Fruit fly (Drosophila melanogaster): ENCODE data around the gene CG13054.

The CG13054 gene

DNA sequence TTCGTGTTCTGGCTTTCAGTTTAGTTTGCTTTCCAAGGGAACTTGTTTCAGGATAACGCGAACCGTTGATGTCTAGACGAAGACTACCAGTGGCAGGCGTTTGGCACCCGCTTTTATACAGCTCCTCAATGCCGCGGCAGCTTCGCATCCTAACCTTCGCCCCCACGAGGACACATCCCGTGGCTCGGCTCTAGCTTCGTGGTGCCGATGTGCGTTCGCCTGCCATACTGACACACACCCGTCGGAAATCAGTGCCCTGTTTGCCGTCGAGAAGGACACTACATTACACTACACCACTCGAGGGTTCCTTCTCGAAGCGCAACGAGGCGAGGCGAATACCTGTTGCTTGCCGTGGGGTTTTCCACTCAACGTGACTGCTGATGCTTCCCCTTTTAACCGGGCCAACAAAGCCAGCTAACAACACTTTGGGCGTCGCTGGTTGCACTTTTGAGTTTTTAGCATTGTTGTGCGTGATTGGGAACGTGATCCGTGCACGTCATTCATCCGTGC is at the start of gene CG13054:
Gene CG13054 (minus strand): TSS at position 74 of the 510 bp plus-strand sequence.
- TF ChIP-seq CG9705 (GFP tag; optimal IDR thresholded peaks at IDR 0.05): no peak
- no peak for TF ChIP-seq dmrt93B (GFP tag; optimal IDR thresholded peaks at IDR 0.05)
- TF ChIP-seq CrebA (GFP tag; optimal IDR thresholded peaks at IDR 0.05; ENCODE audit: borderline replicate concordance): no peak
- TF ChIP-seq Jra (GFP tag; optimal IDR thresholded peaks at IDR 0.05): no peak
- no peak for TF ChIP-seq br (GFP tag; optimal IDR thresholded peaks at IDR 0.05)
- no peak for TF ChIP-seq Mio (GFP tag; optimal IDR thresholded peaks at IDR 0.05)
- no peak for TF ChIP-seq dl (GFP tag; optimal IDR thresholded peaks at IDR 0.05; ENCODE audit: insufficient read depth in 1 of 2, partially characterized antibody in 2 of 2)
- TF ChIP-seq CG32264 (GFP tag; optimal IDR thresholded peaks at IDR 0.05): no peak
- TF ChIP-seq woc (GFP tag; optimal IDR thresholded peaks at IDR 0.05): no peak
- TF ChIP-seq jim (GFP tag; optimal IDR thresholded peaks at IDR 0.05): no peak
- TF ChIP-seq sage (GFP tag; optimal IDR thresholded peaks at IDR 0.05): no peak
- TF ChIP-seq Abd-B (GFP tag; optimal IDR thresholded peaks at IDR 0.05): no peak

DNA sequence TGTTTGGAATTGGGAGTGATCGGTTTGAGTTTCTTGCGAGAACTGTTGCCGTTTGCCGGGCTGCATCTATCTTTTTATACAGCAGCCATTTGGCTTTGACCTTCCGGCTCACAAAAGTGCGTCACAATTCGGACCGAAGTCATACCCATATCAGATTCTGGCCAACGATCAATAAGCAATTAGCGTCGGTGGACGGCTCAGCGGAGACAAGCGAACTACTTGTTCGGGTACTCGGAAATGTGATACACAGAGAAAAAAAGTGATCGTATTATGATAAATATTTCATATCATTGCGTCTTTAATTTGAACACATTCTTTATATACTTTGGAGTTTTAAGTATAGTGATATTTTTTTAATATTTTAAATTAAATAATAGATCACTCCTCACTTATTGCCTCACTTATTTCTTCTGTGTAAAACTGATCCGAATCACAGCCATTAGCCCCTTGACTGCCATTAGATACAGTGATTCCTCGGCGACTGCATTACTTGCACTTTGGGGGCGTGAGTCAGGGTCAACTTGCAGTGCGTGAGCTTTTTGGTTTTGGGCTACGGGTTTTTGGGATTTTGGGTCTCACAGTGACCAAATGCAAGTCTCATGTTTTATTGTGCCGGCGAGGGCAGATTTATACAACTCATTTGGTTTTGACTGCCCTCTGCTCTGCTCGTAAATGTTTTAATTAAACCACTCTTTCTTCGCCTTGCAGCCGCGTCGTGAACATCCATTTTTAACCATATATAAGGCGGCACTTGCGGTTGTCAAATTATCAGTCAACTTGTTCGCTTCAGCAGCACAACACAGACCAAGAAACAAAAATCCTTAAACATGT is 49.0 kb upstream of the CG13054 start, which contains the start of the genes CG13043 and CG13063:
Gene CG13043 (minus strand): TSS at position 51 of the 831 bp plus-strand sequence.
Gene CG13063 (plus strand): TSS at position 781 of the 831 bp plus-strand sequence.
- TF ChIP-seq Myc (optimal IDR thresholded peaks at IDR 0.05) (no peak), N (GFP tag; optimal IDR thresholded peaks at IDR 0.05) (no peak), OdsH (GFP tag; optimal IDR thresholded peaks at IDR 0.05) (no peak), Sp1 (GFP tag; optimal IDR thresholded peaks at IDR 0.05) (no peak), sage (GFP tag; optimal IDR thresholded peaks at IDR 0.05) (no peak), Dfd (GFP tag; optimal IDR thresholded peaks at IDR 0.05) (no peak), tai (GFP tag; optimal IDR thresholded peaks at IDR 0.05) (no peak)

DNA sequence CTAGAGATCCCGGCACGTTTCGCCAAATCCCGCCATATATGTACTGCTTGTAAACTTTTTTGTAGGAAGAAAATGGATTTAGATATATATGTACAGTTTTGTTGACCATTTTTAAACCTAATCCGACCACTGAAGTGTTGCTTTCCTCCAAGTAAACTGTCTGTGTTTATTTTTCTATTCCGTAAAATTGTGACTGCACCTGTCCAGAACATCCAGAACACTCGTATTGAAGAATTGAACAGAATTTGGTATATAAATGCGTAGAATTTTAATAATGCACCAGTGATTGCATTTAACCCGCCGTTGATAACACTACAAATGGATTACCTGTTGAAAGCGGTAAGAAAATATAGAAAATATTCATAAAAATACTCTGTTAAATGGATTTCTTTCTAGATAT is 47.0 kb upstream of the CG13054 start, which contains the start of gene CG43249:
Gene CG43249 (plus strand): TSS at position 301 of the 400 bp plus-strand sequence.
- no peak for TF ChIP-seq tai (GFP tag; optimal IDR thresholded peaks at IDR 0.05)
- TF ChIP-seq Dfd (GFP tag; optimal IDR thresholded peaks at IDR 0.05): no peak
- no peak for TF ChIP-seq CrebA (GFP tag; optimal IDR thresholded peaks at IDR 0.05; ENCODE audit: borderline replicate concordance)
- no peak for TF ChIP-seq psq (GFP tag; optimal IDR thresholded peaks at IDR 0.05)
- no peak for TF ChIP-seq sv (GFP tag; optimal IDR thresholded peaks at IDR 0.05)
- TF ChIP-seq dmrt93B (GFP tag; optimal IDR thresholded peaks at IDR 0.05): no peak

DNA sequence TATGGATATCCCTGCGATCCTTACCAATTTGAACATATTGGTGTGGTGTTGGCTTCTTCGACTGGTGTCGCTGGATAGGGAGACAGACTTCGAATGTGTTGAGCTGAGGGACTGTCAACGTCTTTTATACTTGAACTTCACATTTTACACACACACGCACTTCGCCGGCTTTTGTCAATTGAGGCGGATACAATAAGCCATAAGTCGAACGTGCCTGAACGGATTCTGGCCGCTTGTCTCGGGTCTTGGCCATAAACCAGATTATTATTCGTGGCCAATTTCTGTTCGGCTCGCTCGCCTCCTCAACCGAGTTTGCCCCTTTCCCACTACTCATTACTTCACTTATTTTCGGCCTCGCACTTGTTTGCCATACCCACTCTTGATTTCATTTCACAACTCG is 46.1 kb upstream of the CG13054 start, which contains the start of gene CG13044:
Gene CG13044 (minus strand): TSS at position 101 of the 400 bp plus-strand sequence.
- TF ChIP-seq sv (GFP tag; optimal IDR thresholded peaks at IDR 0.05) (no peak), fru (GFP tag; optimal IDR thresholded peaks at IDR 0.05) (no peak), Hnf4 (GFP tag; optimal IDR thresholded peaks at IDR 0.05) (no peak), CG9705 (GFP tag; optimal IDR thresholded peaks at IDR 0.05) (no peak), Abd-B (GFP tag; optimal IDR thresholded peaks at IDR 0.05) (no peak), dl (GFP tag; optimal IDR thresholded peaks at IDR 0.05; ENCODE audit: insufficient read depth in 1 of 2, partially characterized antibody in 2 of 2) (no peak), jim (GFP tag; optimal IDR thresholded peaks at IDR 0.05) (no peak), foxo (GFP tag; optimal IDR thresholded peaks at IDR 0.05) (no peak), Mio (GFP tag; optimal IDR thresholded peaks at IDR 0.05) (no peak), Hr78 (GFP tag; optimal IDR thresholded peaks at IDR 0.05) (no peak), tai (GFP tag; optimal IDR thresholded peaks at IDR 0.05) (no peak), OdsH (GFP tag; optimal IDR thresholded peaks at IDR 0.05) (no peak), Myc (optimal IDR thresholded peaks at IDR 0.05) (no peak), dsf (GFP tag; optimal IDR thresholded peaks at IDR 0.05; ENCODE audit: borderline replicate concordance) (no peak), Rel (GFP tag; optimal IDR thresholded peaks at IDR 0.05) (no peak), Rel (tag; optimal IDR thresholded peaks at IDR 0.05) (no peak)

DNA sequence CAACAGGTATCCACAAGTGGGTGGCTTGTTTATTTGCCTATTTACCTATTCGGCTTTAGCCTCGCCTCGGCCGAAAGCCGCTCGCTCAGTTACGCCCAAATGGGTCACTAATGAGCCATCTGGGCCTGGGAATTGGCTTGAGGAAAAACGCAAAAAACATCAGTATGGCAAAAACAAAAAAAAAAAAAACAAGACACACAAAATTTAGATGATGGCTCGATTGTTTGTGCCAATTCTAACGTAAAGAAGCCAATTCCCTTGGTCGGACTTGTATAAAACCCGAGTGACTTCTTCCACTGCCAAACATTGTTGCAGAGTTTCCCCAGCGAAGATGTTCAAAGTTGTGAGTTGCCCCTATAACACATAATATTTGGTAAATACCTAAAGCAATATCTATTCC is 44.2 kb upstream of the CG13054 start, which contains the start of gene CG4982:
Gene CG4982 (plus strand): TSS at position 301 of the 400 bp plus-strand sequence.
- no peak for TF ChIP-seq jim (GFP tag; optimal IDR thresholded peaks at IDR 0.05)
- TF ChIP-seq psq (GFP tag; optimal IDR thresholded peaks at IDR 0.05): no peak
- TF ChIP-seq pan (optimal IDR thresholded peaks at IDR 0.05): no peak
- no peak for TF ChIP-seq dmrt93B (GFP tag; optimal IDR thresholded peaks at IDR 0.05)
- no peak for TF ChIP-seq h (GFP tag; optimal IDR thresholded peaks at IDR 0.05)
- TF ChIP-seq Rel (GFP tag; optimal IDR thresholded peaks at IDR 0.05): no peak
- TF ChIP-seq Rel (tag; optimal IDR thresholded peaks at IDR 0.05): no peak
- no peak for TF ChIP-seq N (GFP tag; optimal IDR thresholded peaks at IDR 0.05)
- no peak for TF ChIP-seq Jra (GFP tag; optimal IDR thresholded peaks at IDR 0.05)
- TF ChIP-seq Dif (GFP tag; optimal IDR thresholded peaks at IDR 0.05; ENCODE audit: partially characterized antibody): no peak
- no peak for TF ChIP-seq Mio (GFP tag; optimal IDR thresholded peaks at IDR 0.05)
- no peak for TF ChIP-seq sv (GFP tag; optimal IDR thresholded peaks at IDR 0.05)
- no peak for TF ChIP-seq Hr83 (GFP tag; optimal IDR thresholded peaks at IDR 0.05; ENCODE audit: poor library complexity, severe bottlenecking)
- no peak for TF ChIP-seq brk (GFP tag; optimal IDR thresholded peaks at IDR 0.05)
- TF ChIP-seq Hnf4 (GFP tag; optimal IDR thresholded peaks at IDR 0.05): no peak
- TF ChIP-seq rgr (GFP tag; optimal IDR thresholded peaks at IDR 0.05): no peak
- TF ChIP-seq Sp1 (GFP tag; optimal IDR thresholded peaks at IDR 0.05): no peak
- TF ChIP-seq dl (GFP tag; optimal IDR thresholded peaks at IDR 0.05; ENCODE audit: insufficient read depth in 1 of 2, partially characterized antibody in 2 of 2): no peak
- TF ChIP-seq sage (GFP tag; optimal IDR thresholded peaks at IDR 0.05): no peak
- no peak for TF ChIP-seq tai (GFP tag; optimal IDR thresholded peaks at IDR 0.05)
- no peak for TF ChIP-seq CrebA (GFP tag; optimal IDR thresholded peaks at IDR 0.05; ENCODE audit: borderline replicate concordance)

Data from whole organism, wandering third instar larva.